Worm (Caenorhabditis elegans): ENCODE measurements around the gene C40H1.3.

ce11 chrIII:9329790-9330366 lies 712 bp upstream of the C40H1.3 start, which contains the start of gene ttr-5:
- TF ChIP-seq mep-1 (tag; optimal IDR thresholded peaks at IDR 0.05) (no peak), ceh-82 (tag; optimal IDR thresholded peaks at IDR 0.05) (no peak), egl-27 (tag; optimal IDR thresholded peaks at IDR 0.05) (no peak)

Measured in whole organism, L1 larva.